Worm (Caenorhabditis elegans) whole organism, L2 larva: ENCODE measurements around the gene C31H2.14.

Experiments used
- ama-1 ChIP-seq: fragments of 150-350 bp; optimal IDR thresholded peaks from 2 replicates; lab custom pipeline; 2018; ENCODE audit warnings: inconsistent platforms
- nhr-77 ChIP-seq: fragments of 150-350 bp; optimal IDR thresholded peaks from 2 replicates; lab custom pipeline; 2014; ENCODE audit warnings: missing biosample characterization, missing genetic modification characterization
- sem-4 ChIP-seq: fragments of 150-350 bp; optimal IDR thresholded peaks from 2 replicates; lab custom pipeline; 2014; ENCODE audit warnings: missing biosample characterization, missing genetic modification reagents, missing genetic modification characterization

- no peak for TF ChIP-seq nhr-77 (tag; lab: Kevin White, UChicago)
- no peak for TF ChIP-seq sem-4 (tag; lab: Kevin White, UChicago)
- no peak for TF ChIP-seq ama-1 (lab: Kevin White, UChicago)
Observed at ce11 chrX:5133980-5134379, 14.0 kb upstream of the C31H2.14 start, which contains the start of gene tbc-7.
